Fruit fly (Drosophila melanogaster) whole organism, embryonic: ENCODE measurements around the gene CG15553.

Source experiments
- CG10321 ChIP-seq: fragments of 200-800 bp; sonication (Bioruptor generic); IDR thresholded peaks from 2 replicates; pipeline ENCODE4 v1.3.6; 2022; ENCODE audit warnings: missing biosample characterization, missing genetic modification characterization
- CG10979 ChIP-seq: fragments of 200-800 bp; sonication (Bioruptor generic); optimal IDR thresholded peaks from 2 replicates; lab custom pipeline; 2018; ENCODE audit warnings: missing biosample characterization, mild to moderate bottlenecking, missing genetic modification characterization, moderate library complexity
- CG11093 ChIP-seq: fragments of 200-800 bp; sonication (Bioruptor generic); IDR thresholded peaks from 3 replicates; pipeline ENCODE4 v1.3.6; 2022; ENCODE audit warnings: missing biosample characterization, missing genetic modification characterization
- CG11695 ChIP-seq: fragments of 200-800 bp; sonication (Bioruptor generic); IDR thresholded peaks from 3 replicates; pipeline ENCODE4 v1.3.6; 2022; ENCODE audit warnings: missing biosample characterization, missing genetic modification characterization
- CG11696 ChIP-seq: fragments of 200-800 bp; sonication (Bioruptor generic); IDR thresholded peaks from 2 replicates; pipeline ENCODE4 v1.3.6; 2022; ENCODE audit warnings: missing biosample characterization, missing genetic modification characterization
- CG12071 ChIP-seq: fragments of 200-800 bp; sonication (Bioruptor generic); optimal IDR thresholded peaks from 3 replicates; lab custom pipeline; 2018; ENCODE audit warnings: missing biosample characterization, mild to moderate bottlenecking, missing genetic modification characterization
- CG13624 ChIP-seq: fragments of 200-800 bp; sonication (Bioruptor generic); optimal IDR thresholded peaks from 2 replicates; lab custom pipeline; 2016; ENCODE audit warnings: missing biosample characterization, missing genetic modification characterization
- CG13775 ChIP-seq: fragments of 200-800 bp; sonication (Bioruptor generic); optimal IDR thresholded peaks from 3 replicates; lab custom pipeline; 2017; ENCODE audit warnings: missing biosample characterization, mild to moderate bottlenecking, missing genetic modification characterization
- CG14860 ChIP-seq: fragments of 200-800 bp; sonication (Bioruptor generic); IDR thresholded peaks from 3 replicates; pipeline ENCODE4 v1.3.6; 2022; ENCODE audit warnings: missing biosample characterization, missing genetic modification characterization; ENCODE audit not compliant: partially characterized antibody
- CG15514 ChIP-seq: fragments of 200-800 bp; sonication (Bioruptor generic); optimal IDR thresholded peaks from 3 replicates; lab custom pipeline; 2017; ENCODE audit warnings: missing biosample characterization, missing genetic modification characterization, mild to moderate bottlenecking, moderate library complexity, missing genetic modification reagents
- CG2875 ChIP-seq: fragments of 200-800 bp; sonication (Bioruptor generic); optimal IDR thresholded peaks from 2 replicates; lab custom pipeline; 2017; ENCODE audit warnings: missing biosample characterization, mild to moderate bottlenecking, missing genetic modification characterization, missing genetic modification reagents
- CG31441 ChIP-seq: fragments of 200-800 bp; sonication (Bioruptor generic); IDR thresholded peaks from 2 replicates; pipeline ENCODE4 v1.3.6; 2022; ENCODE audit warnings: missing biosample characterization, missing genetic modification characterization
- CG3163 ChIP-seq: fragments of 200-800 bp; sonication (Bioruptor generic); optimal IDR thresholded peaks from 3 replicates; lab custom pipeline; 2016; ENCODE audit warnings: missing biosample characterization, missing genetic modification characterization
- CG33557 ChIP-seq: fragments of 200-800 bp; sonication (Bioruptor generic); optimal IDR thresholded peaks from 2 replicates; lab custom pipeline; 2019; ENCODE audit warnings: missing biosample characterization, mild to moderate bottlenecking, missing genetic modification characterization, moderate library complexity
- CG34224 ChIP-seq: fragments of 200-800 bp; sonication (Bioruptor generic); IDR thresholded peaks from 3 replicates; pipeline ENCODE4 v1.3.6; 2022; ENCODE audit warnings: missing biosample characterization, missing genetic modification characterization; ENCODE audit not compliant: partially characterized antibody
- CG3995 ChIP-seq: fragments of 200-800 bp; sonication (Bioruptor generic); optimal IDR thresholded peaks from 3 replicates; lab custom pipeline; 2016; ENCODE audit warnings: missing biosample characterization, missing genetic modification characterization
- CG6791 ChIP-seq: fragments of 200-800 bp; sonication (Bioruptor generic); IDR thresholded peaks from 3 replicates; pipeline ENCODE4 v1.3.6; 2022; ENCODE audit warnings: missing biosample characterization, missing genetic modification characterization; ENCODE audit not compliant: partially characterized antibody
- CG8281 ChIP-seq: fragments of 200-800 bp; sonication (Bioruptor generic); optimal IDR thresholded peaks from 2 replicates; lab custom pipeline; 2018; ENCODE audit warnings: missing biosample characterization, mild to moderate bottlenecking, missing genetic modification characterization, moderate library complexity
- CG8359 ChIP-seq: fragments of 200-800 bp; sonication (Bioruptor generic); optimal IDR thresholded peaks from 2 replicates; lab custom pipeline; 2017; ENCODE audit warnings: missing biosample characterization, mild to moderate bottlenecking, missing genetic modification characterization, borderline replicate concordance
- CG8388 ChIP-seq: fragments of 200-800 bp; sonication (Bioruptor generic); optimal IDR thresholded peaks from 2 replicates; lab custom pipeline; 2019; ENCODE audit warnings: missing biosample characterization, mild to moderate bottlenecking, missing genetic modification characterization, moderate library complexity
- CG9609 ChIP-seq: fragments of 200-800 bp; sonication (Bioruptor generic); optimal IDR thresholded peaks from 3 replicates; lab custom pipeline; 2016; ENCODE audit warnings: missing biosample characterization, missing genetic modification characterization
- D ChIP-seq, 2 experiments: fragments of 200-800 bp in 1 of 2; fragments of >200 bp in 1 of 2; sonication (Bioruptor generic) in 1 of 2; optimal IDR thresholded peaks; 2 replicates in 1 of 2; 3 replicates in 1 of 2; lab custom pipeline; 2017; ENCODE audit warnings: mild to moderate bottlenecking in 1 of 2, missing biosample characterization in 1 of 2, missing genetic modification characterization in 1 of 2, missing genetic modification reagents in 1 of 2
- Dad ChIP-seq: fragments of 200-800 bp; sonication (Bioruptor generic); optimal IDR thresholded peaks from 3 replicates; lab custom pipeline; 2016; ENCODE audit warnings: missing biosample characterization, missing genetic modification characterization
- HmgD ChIP-seq: fragments of 200-800 bp; sonication (Bioruptor generic); optimal IDR thresholded peaks from 3 replicates; lab custom pipeline; 2016; ENCODE audit warnings: missing biosample characterization, missing genetic modification characterization
- HmgZ ChIP-seq: fragments of 200-800 bp; sonication (Bioruptor generic); optimal IDR thresholded peaks from 2 replicates; lab custom pipeline; 2018; ENCODE audit warnings: missing biosample characterization, mild to moderate bottlenecking, missing genetic modification characterization
- Myb ChIP-seq: fragments of 200-800 bp; sonication (Bioruptor generic); optimal IDR thresholded peaks from 2 replicates; lab custom pipeline; 2016; ENCODE audit warnings: missing biosample characterization, missing genetic modification characterization
- NK7.1 ChIP-seq: fragments of 200-800 bp; sonication (Bioruptor generic); optimal IDR thresholded peaks from 3 replicates; lab custom pipeline; 2016; ENCODE audit warnings: missing biosample characterization, missing genetic modification characterization
- Sry-β ChIP-seq: fragments of 200-800 bp; sonication (Bioruptor generic); optimal IDR thresholded peaks from 2 replicates; lab custom pipeline; 2018; ENCODE audit warnings: missing biosample characterization, mild to moderate bottlenecking, missing genetic modification characterization, moderate library complexity
- TFAM ChIP-seq: fragments of 200-800 bp; sonication (Bioruptor generic); optimal IDR thresholded peaks from 2 replicates; lab custom pipeline; 2017; ENCODE audit warnings: missing biosample characterization, missing genetic modification characterization, inconsistent platforms
- Xbp1 ChIP-seq: fragments of 200-800 bp; sonication (Bioruptor generic); optimal IDR thresholded peaks from 3 replicates; lab custom pipeline; 2016; ENCODE audit warnings: missing biosample characterization, mild to moderate bottlenecking, missing genetic modification characterization
- amos ChIP-seq: fragments of 200-800 bp; sonication (Bioruptor generic); IDR thresholded peaks from 2 replicates; pipeline ENCODE4 v1.3.6; 2022; ENCODE audit warnings: missing biosample characterization, missing genetic modification characterization; ENCODE audit not compliant: partially characterized antibody
- ara ChIP-seq: fragments of 200-800 bp; sonication (Bioruptor generic); IDR thresholded peaks from 2 replicates; pipeline ENCODE4 v1.3.6; 2022; ENCODE audit warnings: missing biosample characterization, missing genetic modification characterization
- ato ChIP-seq: fragments of 200-800 bp; sonication (Bioruptor generic); IDR thresholded peaks from 2 replicates; pipeline ENCODE4 v1.3.6; 2022; ENCODE audit warnings: missing biosample characterization, missing genetic modification characterization; ENCODE audit not compliant: partially characterized antibody
- cg ChIP-seq: fragments of 200-800 bp; sonication (Bioruptor generic); optimal IDR thresholded peaks from 3 replicates; lab custom pipeline; 2019; ENCODE audit warnings: missing biosample characterization, mild to moderate bottlenecking, missing genetic modification characterization, moderate library complexity
- emc ChIP-seq: fragments of 200-800 bp; sonication (Bioruptor generic); optimal IDR thresholded peaks from 2 replicates; lab custom pipeline; 2016; ENCODE audit warnings: missing biosample characterization, missing genetic modification characterization
- eyg ChIP-seq: fragments of 200-800 bp; sonication (Bioruptor generic); optimal IDR thresholded peaks from 3 replicates; lab custom pipeline; 2016; ENCODE audit warnings: missing biosample characterization, missing genetic modification characterization
- grau ChIP-seq: fragments of 200-800 bp; optimal IDR thresholded peaks from 3 replicates; lab custom pipeline; 2019; ENCODE audit warnings: missing biosample characterization, mild to moderate bottlenecking, missing genetic modification characterization, moderate library complexity
- gro ChIP-seq: fragments of 200-800 bp; sonication (Bioruptor generic); optimal IDR thresholded peaks from 2 replicates; lab custom pipeline; 2016; ENCODE audit warnings: missing biosample characterization, missing genetic modification characterization
- jigr1 ChIP-seq: fragments of 200-800 bp; sonication (Bioruptor generic); IDR thresholded peaks from 3 replicates; pipeline ENCODE4 v1.3.6; 2022; ENCODE audit warnings: missing biosample characterization, missing genetic modification characterization
- knrl ChIP-seq: fragments of 200-800 bp; sonication (Bioruptor generic); IDR thresholded peaks from 3 replicates; pipeline ENCODE4 v1.3.6; 2022; ENCODE audit warnings: missing biosample characterization, missing genetic modification characterization; ENCODE audit not compliant: partially characterized antibody
- luna ChIP-seq: fragments of 200-800 bp; sonication (Bioruptor generic); optimal IDR thresholded peaks from 2 replicates; lab custom pipeline; 2016; ENCODE audit warnings: missing biosample characterization, missing genetic modification characterization
- onecut ChIP-seq: fragments of 200-800 bp; sonication (Bioruptor generic); IDR thresholded peaks from 2 replicates; pipeline ENCODE4 v1.3.6; 2022; ENCODE audit warnings: missing biosample characterization, missing genetic modification characterization
- p53 ChIP-seq: fragments of 200-800 bp; sonication (Bioruptor generic); optimal IDR thresholded peaks from 2 replicates; lab custom pipeline; 2016; ENCODE audit warnings: missing biosample characterization, missing genetic modification characterization
- rib ChIP-seq: fragments of 200-800 bp; sonication (Bioruptor generic); IDR thresholded peaks from 2 replicates; pipeline ENCODE4 v1.3.6; 2022; ENCODE audit warnings: missing biosample characterization, missing genetic modification characterization
- tup ChIP-seq: fragments of 200-800 bp; sonication (Bioruptor generic); optimal IDR thresholded peaks from 2 replicates; lab custom pipeline; 2016; ENCODE audit warnings: missing biosample characterization, mild to moderate bottlenecking, missing genetic modification characterization, moderate library complexity
- vfl ChIP-seq: fragments of 200-800 bp; sonication (Bioruptor generic); optimal IDR thresholded peaks from 2 replicates; lab custom pipeline; 2016; ENCODE audit warnings: missing biosample characterization, missing genetic modification characterization
- yki ChIP-seq: fragments of >200 bp; optimal IDR thresholded peaks from 3 replicates; lab custom pipeline; 2018
- zen2 ChIP-seq: fragments of 200-800 bp; sonication (Bioruptor generic); IDR thresholded peaks from 3 replicates; pipeline ENCODE4 v1.3.6; 2022; ENCODE audit warnings: missing biosample characterization, missing genetic modification characterization; ENCODE audit not compliant: partially characterized antibody

CG15553 gene

DNA sequence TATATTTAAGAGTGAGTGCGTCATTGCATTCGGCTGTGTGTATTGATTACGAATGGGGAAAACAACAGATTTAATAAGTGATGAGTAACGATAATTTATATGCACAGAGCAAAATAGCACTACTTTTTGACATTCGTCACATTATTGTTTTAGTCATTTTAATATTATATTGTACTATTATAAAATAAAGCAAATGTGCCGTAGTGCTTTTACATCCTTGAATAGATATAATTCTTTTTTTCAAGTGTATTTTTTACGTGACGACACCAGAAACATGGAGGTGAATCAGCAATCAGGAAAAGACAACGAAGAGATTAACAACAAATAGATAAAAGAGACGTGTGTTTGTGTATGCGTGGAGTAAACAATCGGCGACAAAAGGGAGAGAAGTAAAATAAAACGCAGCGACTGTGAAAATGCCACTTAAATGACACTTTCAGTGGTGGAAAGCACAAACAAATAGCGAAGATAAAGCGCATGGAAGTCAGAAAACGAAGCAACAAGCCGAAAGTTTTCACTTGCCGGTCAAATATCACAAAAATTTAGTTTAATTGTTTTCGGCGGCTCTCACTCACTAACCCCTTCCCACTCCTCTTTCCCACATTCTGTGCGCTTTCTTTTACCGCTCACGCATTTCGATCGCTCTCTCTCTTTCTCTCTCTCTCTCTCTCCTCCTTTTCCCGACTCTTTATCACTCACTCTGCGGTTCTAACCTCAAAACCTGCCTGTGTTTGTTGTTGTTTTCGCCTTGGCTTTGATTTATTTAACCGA, 41.7 kb downstream of the CG15553 start (continued):
- TF ChIP-seq CG11695, result peak; percentile 84
- TF ChIP-seq ato (GFP tag; lab: Robert Waterston, UW), result no peak
- TF ChIP-seq D (optimal IDR thresholded peaks at IDR 0.05; lab: Kevin White, UChicago), result no peak
- TF ChIP-seq D (GFP tag; optimal IDR thresholded peaks at IDR 0.05; lab: Kevin White, UChicago), result peak; percentile 84
- no peak for TF ChIP-seq gro
- no peak for TF ChIP-seq CG34224 (GFP tag; lab: Robert Waterston, UW)
- TF ChIP-seq tup (GFP tag; lab: Kevin White, UChicago), result no peak
- no peak for TF ChIP-seq vfl (GFP tag; lab: Kevin White, UChicago)
- peak; percentile 30 for TF ChIP-seq yki
- peak; percentile 30 for TF ChIP-seq cg (GFP tag; lab: Kevin White, UChicago)
- peak; percentile 69 for TF ChIP-seq CG8359
- no peak for TF ChIP-seq amos (GFP tag; lab: Robert Waterston, UW)
- peak; percentile 38 for TF ChIP-seq HmgZ (tag; lab: Kevin White, UChicago)
- TF ChIP-seq CG15514 (GFP tag; lab: Kevin White, UChicago), result peak; percentile 44
- TF ChIP-seq CG9609 (GFP tag; lab: Kevin White, UChicago), result no peak
- peak; percentile 44; the same call in 1 of the 2 replicates for TF ChIP-seq CG10321 (GFP tag; lab: Robert Waterston, UW)
- no peak for TF ChIP-seq CG6791
- TF ChIP-seq CG14860 (GFP tag; lab: Robert Waterston, UW), result no peak
- TF ChIP-seq CG11696 (GFP tag; lab: Robert Waterston, UW), result peak; percentile 70; the same call in 1 of the 2 replicates
- TF ChIP-seq CG8281 (tag; lab: Kevin White, UChicago), result peak; percentile 55
- no peak for TF ChIP-seq Myb (GFP tag; lab: Kevin White, UChicago)
- peak; percentile 86 for TF ChIP-seq CG8388
- peak; percentile 69; the same call in 1 of the 3 replicates for TF ChIP-seq jigr1 (GFP tag; lab: Robert Waterston, UW)
- TF ChIP-seq Dad (GFP tag; lab: Kevin White, UChicago), result no peak
- no peak for TF ChIP-seq CG13624 (GFP tag; lab: Kevin White, UChicago)
- peak; percentile 70 for TF ChIP-seq CG13775 (GFP tag; lab: Kevin White, UChicago)
- TF ChIP-seq CG31441 (GFP tag; lab: Robert Waterston, UW), result peak; percentile 93
- peak; percentile 75 for TF ChIP-seq CG2875 (GFP tag; lab: Kevin White, UChicago)
- TF ChIP-seq ara (GFP tag; lab: Robert Waterston, UW), result peak; percentile 73
- no peak for TF ChIP-seq zen2 (GFP tag; lab: Robert Waterston, UW)
- peak; percentile 66; the same call in 1 of the 2 replicates for TF ChIP-seq onecut (GFP tag; lab: Robert Waterston, UW)
- TF ChIP-seq Xbp1 (GFP tag; lab: Kevin White, UChicago), result peak; percentile 74
- peak; percentile 58 for TF ChIP-seq CG12071 (GFP tag; lab: Kevin White, UChicago)
- no peak for TF ChIP-seq eyg (GFP tag; lab: Kevin White, UChicago)
- peak; percentile 42 for TF ChIP-seq CG3995 (GFP tag; lab: Kevin White, UChicago)
- TF ChIP-seq p53, result no peak
- TF ChIP-seq grau, result peak; percentile 81
- peak; percentile 25 for TF ChIP-seq Sry-β (GFP tag; lab: Kevin White, UChicago)
- TF ChIP-seq rib (GFP tag; lab: Robert Waterston, UW), result peak; percentile 61; the same call in 1 of the 2 replicates
- TF ChIP-seq emc (GFP tag; lab: Kevin White, UChicago), result no peak
- peak; percentile 56; the same call in 1 of the 3 replicates for TF ChIP-seq CG11093 (GFP tag; lab: Robert Waterston, UW)
- no peak for TF ChIP-seq luna
- TF ChIP-seq CG33557 (GFP tag; lab: Kevin White, UChicago), result peak; percentile 67
- TF ChIP-seq HmgD, result peak; percentile 19
- TF ChIP-seq CG3163 (GFP tag; lab: Kevin White, UChicago), result no peak
- no peak for TF ChIP-seq NK7.1 (GFP tag; lab: Kevin White, UChicago)
- TF ChIP-seq CG10979 (tag; lab: Kevin White, UChicago), result peak; percentile 92
- no peak for TF ChIP-seq knrl
- peak; percentile 46 for TF ChIP-seq TFAM (GFP tag; lab: Kevin White, UChicago)
